Worm (Caenorhabditis elegans) whole organism, mixed stage, embryonic: ENCODE measurements around the gene dnc-2.

Experiments used
- ces-1 ChIP-seq: fragments of 150-350 bp; optimal IDR thresholded peaks from 2 replicates; lab custom pipeline; 2014; ENCODE audit warnings: missing biosample characterization, missing genetic modification reagents, missing genetic modification characterization
- elt-3 ChIP-seq: fragments of 150-350 bp; optimal IDR thresholded peaks from 2 replicates; lab custom pipeline; 2014; ENCODE audit warnings: missing biosample characterization, missing genetic modification characterization
- lsy-2 ChIP-seq: fragments of 150-350 bp; optimal IDR thresholded peaks from 2 replicates; lab custom pipeline; 2014; ENCODE audit warnings: missing biosample characterization, missing genetic modification characterization
- nhr-12 ChIP-seq: fragments of 150-350 bp; optimal IDR thresholded peaks from 2 replicates; lab custom pipeline; 2014; ENCODE audit warnings: missing biosample characterization, missing genetic modification characterization
- nhr-28 ChIP-seq: fragments of 150-350 bp; optimal IDR thresholded peaks from 2 replicates; lab custom pipeline; 2014; ENCODE audit warnings: missing biosample characterization, missing genetic modification characterization
- nhr-76 ChIP-seq: sonication (generic microtip); optimal IDR thresholded peaks from 2 replicates; lab custom pipeline; 2017; ENCODE audit warnings: missing biosample characterization, missing genetic modification characterization
- pha-4 ChIP-seq: fragments of 150-350 bp; optimal IDR thresholded peaks from 2 replicates; lab custom pipeline; 2018; ENCODE audit warnings: missing biosample characterization, missing genetic modification reagents, missing genetic modification characterization
- snpc-4 ChIP-seq: fragments of 150-350 bp; optimal IDR thresholded peaks from 2 replicates; lab custom pipeline; 2014; ENCODE audit warnings: missing biosample characterization, missing genetic modification characterization
- unc-39 ChIP-seq: fragments of 150-350 bp; optimal IDR thresholded peaks from 2 replicates; lab custom pipeline; 2014; ENCODE audit warnings: missing biosample characterization, missing genetic modification characterization
- unc-62 ChIP-seq: fragments of 150-350 bp; optimal IDR thresholded peaks from 2 replicates; lab custom pipeline; 2014; ENCODE audit warnings: missing biosample characterization, missing genetic modification reagents, missing genetic modification characterization

DNA sequence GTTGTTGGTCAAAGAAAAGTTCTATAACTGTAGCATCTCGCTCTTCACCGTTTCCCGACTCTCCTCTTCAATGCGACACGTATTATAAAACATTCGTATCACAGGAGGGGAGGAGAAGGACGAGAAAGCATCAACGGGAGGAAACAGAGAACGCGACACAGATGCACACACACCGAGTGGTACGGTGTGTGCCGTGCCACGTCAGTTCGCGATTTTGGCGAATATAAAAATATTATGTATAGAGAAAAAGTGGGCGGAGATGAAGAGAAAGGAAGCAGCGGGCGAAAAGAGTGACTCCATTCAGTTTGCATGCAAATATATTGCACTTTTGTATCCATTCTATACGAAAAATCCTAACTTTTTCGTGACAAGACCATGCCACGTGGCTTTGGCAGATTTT lies 10.8 kb downstream of the dnc-2 start:
- TF ChIP-seq unc-62 (no peak), elt-3 (tag; lab: Kevin White, UChicago) (no peak), nhr-12 (tag; lab: Kevin White, UChicago) (no peak), lsy-2 (tag; lab: Kevin White, UChicago) (no peak), nhr-76 (tag; lab: Kevin White, UChicago) (no peak), unc-39 (no peak), ces-1 (GFP tag; lab: Kevin White, UChicago) (no peak), pha-4 (no peak), nhr-28 (tag; lab: Kevin White, UChicago) (no peak), snpc-4 (no peak)
